Worm (Caenorhabditis elegans) whole organism, early embryonic: Measurements from ENCODE around the gene C44B7.5.

Source experiments
- B0310.2 ChIP-seq: sonication (generic microtip); optimal IDR thresholded peaks from 2 replicates; lab custom pipeline; 2016; ENCODE audit warnings: mild to moderate bottlenecking, missing genetic modification characterization, missing compliant biosample characterization
- F13C5.2 ChIP-seq: sonication (generic microtip); optimal IDR thresholded peaks from 2 replicates; lab custom pipeline; 2017; ENCODE audit warnings: mild to moderate bottlenecking, missing genetic modification characterization, inconsistent platforms, missing compliant biosample characterization
- aly-1 ChIP-seq: sonication (generic microtip); optimal IDR thresholded peaks from 2 replicates; lab custom pipeline; 2016; ENCODE audit warnings: missing genetic modification characterization, missing compliant biosample characterization
- ama-1 ChIP-seq: fragments of 150-350 bp; optimal IDR thresholded peaks from 2 replicates; lab custom pipeline; 2014
- ceh-13 ChIP-seq: fragments of 200-800 bp; sonication (Bioruptor generic); optimal IDR thresholded peaks from 2 replicates; lab custom pipeline; 2018; ENCODE audit warnings: mild to moderate bottlenecking, missing genetic modification characterization, missing compliant biosample characterization
- ceh-36 ChIP-seq: sonication (generic microtip); optimal IDR thresholded peaks from 2 replicates; lab custom pipeline; 2016; ENCODE audit warnings: missing genetic modification characterization, inconsistent platforms, missing compliant biosample characterization
- ets-7 ChIP-seq: sonication (generic microtip); optimal IDR thresholded peaks from 2 replicates; lab custom pipeline; 2016; ENCODE audit warnings: missing genotype, missing genetic modification characterization, missing compliant biosample characterization
- flt-1 ChIP-seq: fragments of 200-800 bp; sonication (Bioruptor generic); IDR thresholded peaks from 2 replicates; pipeline ENCODE4 v1.3.6; 2022; ENCODE audit warnings: missing genetic modification characterization, missing compliant biosample characterization
- hmbx-1 ChIP-seq: sonication (generic microtip); optimal IDR thresholded peaks from 2 replicates; lab custom pipeline; 2016; ENCODE audit warnings: mild to moderate bottlenecking, missing genetic modification characterization, missing compliant biosample characterization
- hmg-4 ChIP-seq: fragments of 200-800 bp; sonication (Bioruptor generic); optimal IDR thresholded peaks from 2 replicates; lab custom pipeline; 2018; ENCODE audit warnings: mild to moderate bottlenecking, missing genetic modification characterization, missing compliant biosample characterization
- hnd-1 ChIP-seq: sonication (generic microtip); optimal IDR thresholded peaks from 2 replicates; lab custom pipeline; 2016; ENCODE audit warnings: missing genetic modification characterization, missing compliant biosample characterization
- pes-1 ChIP-seq: fragments of 200-800 bp; sonication (Bioruptor generic); IDR thresholded peaks from 2 replicates; pipeline ENCODE4 v1.3.6; 2022; ENCODE audit warnings: missing genetic modification reagents, missing genetic modification characterization, missing compliant biosample characterization
- scrt-1 ChIP-seq: fragments of 200-800 bp; sonication (Bioruptor generic); IDR thresholded peaks from 2 replicates; pipeline ENCODE4 v1.3.6; 2022; ENCODE audit warnings: missing genetic modification characterization, missing compliant biosample characterization
- sea-1 ChIP-seq: fragments of 200-800 bp; sonication (Bioruptor generic); conservative IDR thresholded peaks from 2 replicates; pipeline ENCODE4 v1.3.6; 2022; ENCODE audit warnings: missing genetic modification characterization, missing compliant biosample characterization
- tbx-11 ChIP-seq: fragments of 200-800 bp; sonication (Bioruptor generic); IDR thresholded peaks from 2 replicates; pipeline ENCODE4 v1.3.6; 2022; ENCODE audit warnings: missing genetic modification characterization, missing compliant biosample characterization
- tbx-37 ChIP-seq: fragments of 200-800 bp; sonication (Bioruptor generic); conservative IDR thresholded peaks from 2 replicates; pipeline ENCODE4 v1.3.6; 2022; ENCODE audit warnings: missing genetic modification reagents, missing genetic modification characterization, missing compliant biosample characterization
- tra-4 ChIP-seq: sonication (generic microtip); optimal IDR thresholded peaks from 2 replicates; lab custom pipeline; 2017; ENCODE audit warnings: missing genetic modification characterization, missing compliant biosample characterization

The C44B7.5 gene

DNA sequence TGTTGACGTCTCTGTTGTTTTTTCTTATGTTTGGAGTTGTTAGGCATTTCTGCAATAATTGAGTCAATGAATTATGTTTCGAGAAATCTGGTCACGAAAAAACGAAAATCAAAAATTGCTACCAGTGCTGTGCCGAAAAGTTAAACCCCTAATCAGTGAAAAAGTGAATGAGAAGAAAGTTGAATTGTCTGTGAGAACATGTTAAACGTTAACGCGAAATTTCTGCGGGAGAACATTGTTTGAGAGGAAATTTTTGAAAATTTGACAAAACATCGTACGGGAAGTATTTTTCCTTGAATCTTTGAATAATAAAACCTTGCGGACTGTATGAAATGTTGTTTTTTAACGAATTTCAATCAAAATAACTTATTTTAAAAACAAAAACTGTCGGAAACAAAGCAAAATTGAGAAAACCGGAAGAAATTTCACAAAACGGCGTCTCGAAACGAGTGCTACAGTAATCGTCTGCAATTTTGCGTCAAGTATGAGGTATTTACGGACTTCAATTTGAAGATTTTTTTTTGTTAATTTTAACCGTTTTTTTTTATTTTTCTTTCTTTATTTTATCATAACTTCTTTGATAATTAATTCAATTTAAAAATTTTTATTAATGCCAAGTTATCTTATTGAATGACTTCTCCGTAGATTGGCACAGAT, 21.3 kb upstream of the C44B7.5 start, which contains the start of gene adal-1:
Gene adal-1, minus strand, starts transcription at position 51 of the 657 bp plus-strand sequence.
- no peak for TF ChIP-seq F13C5.2 (tag; lab: Kevin White, UChicago)
- TF ChIP-seq tbx-37 (GFP tag; lab: Robert Waterston, UW): no peak
- TF ChIP-seq scrt-1: no peak
- no peak for TF ChIP-seq ceh-36 (tag; lab: Kevin White, UChicago)
- no peak for TF ChIP-seq aly-1

DNA sequence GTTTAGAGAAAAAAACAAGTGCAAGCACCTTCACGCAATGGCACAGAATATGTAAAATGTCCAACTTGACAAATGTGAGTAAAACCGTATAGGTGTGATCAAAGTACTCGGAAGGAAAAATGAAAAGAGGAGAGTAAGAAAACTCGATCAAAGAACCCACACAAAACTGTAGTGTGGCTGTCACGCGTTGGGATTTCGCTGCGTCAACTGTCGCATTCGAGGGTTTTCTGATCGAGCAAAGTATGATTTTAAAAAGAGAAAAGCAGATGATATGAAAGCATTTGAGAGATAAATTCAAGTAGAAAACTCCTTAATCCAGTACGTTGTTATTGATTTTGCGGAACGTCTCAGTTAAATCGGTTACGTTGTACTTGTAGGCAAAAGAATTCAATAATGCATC, 19.4 kb upstream of the C44B7.5 start:
- TF ChIP-seq flt-1 (GFP tag; lab: Robert Waterston, UW): no peak
- TF ChIP-seq ama-1 (lab: Kevin White, UChicago): no peak
- no peak for TF ChIP-seq hmg-4 (GFP tag; lab: Kevin White, UChicago)
- no peak for TF ChIP-seq tbx-11
- TF ChIP-seq aly-1: no peak
- no peak for TF ChIP-seq ceh-36 (tag; lab: Kevin White, UChicago)
- TF ChIP-seq tra-4 (tag; lab: Kevin White, UChicago): no peak
- TF ChIP-seq ceh-13: no peak
- TF ChIP-seq F13C5.2 (tag; lab: Kevin White, UChicago): no peak
- TF ChIP-seq tbx-37 (GFP tag; lab: Robert Waterston, UW): no peak
- no peak for TF ChIP-seq ets-7 (tag; lab: Kevin White, UChicago)
- TF ChIP-seq pes-1 (GFP tag; lab: Robert Waterston, UW): no peak
- TF ChIP-seq B0310.2: no peak
- TF ChIP-seq hnd-1 (tag; lab: Kevin White, UChicago): no peak
- TF ChIP-seq sea-1 (GFP tag; lab: Robert Waterston, UW): no peak
- TF ChIP-seq scrt-1: no peak
- no peak for TF ChIP-seq hmbx-1 (tag; lab: Kevin White, UChicago)

DNA sequence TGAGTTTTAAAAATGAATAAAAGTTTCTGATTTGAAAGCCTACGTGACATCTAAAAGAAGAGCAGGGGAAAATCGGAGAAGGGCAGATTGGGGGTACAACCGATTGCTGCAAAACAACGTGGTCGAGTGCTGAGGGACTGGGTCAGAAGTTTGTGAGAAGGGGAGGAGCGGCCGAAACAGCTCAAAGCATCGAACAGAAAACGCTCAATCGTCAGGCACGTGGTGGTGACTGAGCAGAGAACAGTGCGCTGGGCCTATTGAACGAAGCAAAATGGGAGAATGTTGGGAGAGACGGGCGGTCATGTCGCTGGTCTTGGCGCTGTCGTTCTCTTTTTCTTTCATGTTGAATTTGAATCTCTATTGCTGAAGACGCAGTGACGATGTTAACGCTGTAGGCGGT, 18.8 kb upstream of the C44B7.5 start:
- no peak for TF ChIP-seq tra-4 (tag; lab: Kevin White, UChicago)
- TF ChIP-seq ets-7 (tag; lab: Kevin White, UChicago): no peak
- TF ChIP-seq tbx-11: no peak

DNA sequence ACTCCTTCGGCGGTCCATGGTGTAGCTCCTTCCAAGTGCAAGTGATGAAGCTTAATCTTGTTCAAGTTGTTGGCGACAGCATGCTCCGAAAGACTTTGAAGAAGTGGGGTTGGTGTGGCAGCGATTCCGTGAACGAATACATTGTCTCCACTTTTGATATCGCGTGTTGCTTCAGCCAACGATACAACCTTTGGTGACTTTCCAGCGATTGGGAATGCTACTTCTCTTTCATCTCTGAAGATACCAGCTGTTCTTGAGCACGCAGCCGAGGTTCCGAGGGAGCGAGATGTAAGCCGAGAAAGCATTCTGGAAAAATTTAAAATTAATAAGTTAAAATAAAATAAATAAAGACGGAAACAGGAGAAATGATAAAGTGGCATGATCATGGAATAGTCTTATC, 17.7 kb upstream of the C44B7.5 start, which contains the start of gene acer-1:
Gene acer-1, minus strand, starts transcription at position 306 of the 400 bp plus-strand sequence.
- no peak for TF ChIP-seq tra-4 (tag; lab: Kevin White, UChicago)
- TF ChIP-seq tbx-11: no peak
- TF ChIP-seq hnd-1 (tag; lab: Kevin White, UChicago): no peak
- no peak for TF ChIP-seq ets-7 (tag; lab: Kevin White, UChicago)
- no peak for TF ChIP-seq hmbx-1 (tag; lab: Kevin White, UChicago)
- TF ChIP-seq sea-1 (GFP tag; lab: Robert Waterston, UW): no peak
- no peak for TF ChIP-seq B0310.2
- TF ChIP-seq ceh-36 (tag; lab: Kevin White, UChicago): no peak
- no peak for TF ChIP-seq pes-1 (GFP tag; lab: Robert Waterston, UW)
- TF ChIP-seq ceh-13: no peak
- no peak for TF ChIP-seq ama-1 (lab: Kevin White, UChicago)
- no peak for TF ChIP-seq tbx-37 (GFP tag; lab: Robert Waterston, UW)
- no peak for TF ChIP-seq hmg-4 (GFP tag; lab: Kevin White, UChicago)

DNA sequence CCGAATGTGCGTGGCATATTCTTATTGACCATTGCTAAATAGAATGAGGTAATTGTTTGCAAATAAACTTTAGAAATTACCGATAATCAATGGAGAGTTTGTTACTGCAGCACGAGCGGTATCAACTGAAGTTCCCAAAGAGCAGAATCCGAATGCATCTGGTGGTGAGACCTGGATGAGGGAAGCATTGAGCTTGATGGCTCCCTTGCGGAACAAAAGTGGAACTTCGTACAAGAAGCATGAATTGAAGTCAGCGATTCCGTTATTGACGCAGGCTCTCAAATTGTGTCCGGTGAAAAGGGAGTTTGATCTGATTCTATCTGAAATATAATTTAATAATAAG, 17.2 kb upstream of the C44B7.5 start:
- TF ChIP-seq B0310.2: no peak

DNA sequence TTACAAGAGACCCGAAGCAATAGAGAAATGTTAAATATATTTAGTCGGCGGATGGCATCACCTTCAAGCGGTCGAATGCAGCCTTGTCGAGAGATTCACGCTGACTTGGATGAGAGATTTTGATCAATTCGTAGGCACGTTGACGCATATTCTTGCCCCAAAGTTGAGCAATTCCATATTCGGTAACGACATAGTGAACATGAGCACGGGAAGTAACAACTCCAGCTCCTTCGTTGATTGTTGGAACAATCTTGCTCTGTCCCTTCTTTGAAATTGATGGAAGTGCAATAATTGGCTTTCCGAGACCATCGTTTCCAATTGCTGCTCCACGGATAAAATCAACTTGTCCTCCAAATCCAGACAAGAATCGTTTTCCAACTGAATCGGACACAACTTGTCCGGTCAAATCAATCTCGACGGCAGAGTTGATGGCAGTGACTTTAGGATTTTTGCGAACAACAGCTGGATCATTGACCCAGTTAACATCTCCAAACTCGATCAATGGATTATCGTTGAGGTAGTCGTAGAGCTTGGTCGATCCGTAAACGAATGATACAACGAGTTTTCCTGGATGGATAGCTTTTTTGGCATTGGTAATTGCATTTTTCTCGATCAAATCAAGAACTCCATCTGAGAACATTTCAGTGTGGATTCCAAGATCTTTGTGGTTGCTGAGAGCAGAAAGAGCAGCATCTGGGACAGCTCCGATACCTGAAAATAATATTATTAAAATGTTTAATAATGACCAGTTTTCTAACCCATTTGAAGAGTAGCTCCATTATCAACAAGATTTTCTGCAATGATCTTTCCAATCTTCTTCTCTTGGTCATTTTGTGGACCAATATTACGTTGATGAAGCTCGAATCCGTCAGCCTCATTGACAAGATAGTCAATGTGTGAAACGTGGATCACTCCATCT, 16.5 kb upstream of the C44B7.5 start:
- TF ChIP-seq scrt-1 (no peak), ceh-36 (tag; lab: Kevin White, UChicago) (no peak), flt-1 (GFP tag; lab: Robert Waterston, UW) (no peak), tra-4 (tag; lab: Kevin White, UChicago) (no peak), tbx-37 (GFP tag; lab: Robert Waterston, UW) (no peak), hmg-4 (GFP tag; lab: Kevin White, UChicago) (no peak), F13C5.2 (tag; lab: Kevin White, UChicago) (no peak), ama-1 (lab: Kevin White, UChicago) (no peak), hmbx-1 (tag; lab: Kevin White, UChicago) (no peak)

DNA sequence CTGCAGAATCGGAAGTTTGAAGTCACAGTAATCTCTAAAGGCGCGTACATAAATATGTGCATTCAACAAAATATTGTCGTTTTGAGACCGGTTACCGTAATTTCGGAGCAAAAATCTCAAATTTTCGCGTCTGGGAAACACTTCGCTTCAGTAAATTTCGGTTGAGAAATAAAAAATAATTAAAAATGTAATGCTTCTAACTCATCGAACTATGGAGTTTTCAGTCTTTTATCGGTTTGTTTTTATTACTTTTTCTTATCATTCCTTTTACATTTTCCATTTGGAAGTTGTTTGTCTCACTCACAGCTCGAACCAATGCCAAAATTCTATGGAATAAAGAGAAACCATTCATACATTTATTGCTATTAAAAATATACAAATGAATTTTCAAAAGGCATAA, 15.8 kb upstream of the C44B7.5 start:
- no peak for TF ChIP-seq tbx-37 (GFP tag; lab: Robert Waterston, UW)
- no peak for TF ChIP-seq hmbx-1 (tag; lab: Kevin White, UChicago)
- TF ChIP-seq pes-1 (GFP tag; lab: Robert Waterston, UW): no peak
- TF ChIP-seq ets-7 (tag; lab: Kevin White, UChicago): no peak
